Worm (Caenorhabditis elegans): Measurements from ENCODE around the gene rfc-4.
A peak's percentile ranks its signal among the peaks of the same experiment; 100 is the strongest.

rfc-4 gene

DNA sequence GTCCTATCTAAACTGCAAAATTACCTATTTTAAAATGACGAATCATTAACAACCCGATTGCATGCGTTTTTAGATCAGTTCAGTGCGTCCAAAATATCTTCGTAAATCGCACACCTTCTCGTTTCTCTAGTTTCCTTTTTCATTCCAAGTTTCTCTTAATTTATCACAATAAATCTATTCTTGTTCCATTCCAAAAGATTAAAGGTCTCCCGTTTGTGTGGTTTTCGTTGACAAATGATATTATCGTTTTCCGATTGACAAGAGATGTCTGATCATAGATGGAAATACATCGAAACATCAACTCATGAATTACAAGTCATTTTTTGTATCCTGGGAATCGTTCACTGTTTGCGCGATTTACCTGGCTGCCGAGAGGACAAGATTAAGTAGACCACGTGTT, 21.1 kb downstream of the rfc-4 start (continued):
- TF ChIP-seq hlh-17 (GFP tag; optimal IDR thresholded peaks at IDR 0.05; ENCODE audit: borderline replicate concordance) (no peak), lsy-2 (tag; optimal IDR thresholded peaks at IDR 0.05) (peak in 1 of 2 experiments; percentile 23), snu-23 (GFP tag; optimal IDR thresholded peaks at IDR 0.05) (peak; percentile 11), nhr-85 (tag) (peak; percentile 25)

DNA sequence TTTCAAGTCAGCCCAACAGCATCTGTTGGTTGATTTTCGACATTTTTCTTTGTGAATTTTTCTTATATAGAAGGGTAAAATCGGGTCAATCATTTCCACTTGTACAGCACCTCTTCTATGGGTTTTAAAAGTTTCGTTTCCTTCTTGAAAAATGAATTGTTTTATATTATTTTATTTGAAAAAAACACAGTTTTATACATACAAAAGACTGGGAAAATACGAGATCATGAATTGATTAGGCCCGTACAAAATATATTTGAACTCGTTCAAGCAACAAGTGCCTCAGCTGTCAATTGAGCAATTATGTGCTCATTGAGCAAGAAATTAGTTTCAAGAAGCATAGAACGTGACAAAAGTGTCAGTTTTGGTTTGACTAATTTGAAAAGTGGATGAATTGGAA, 30.1 kb downstream of the rfc-4 start:
- no peak for TF ChIP-seq zip-4 (GFP tag; optimal IDR thresholded peaks at IDR 0.05)
- no peak for TF ChIP-seq lin-14 (GFP tag; optimal IDR thresholded peaks at IDR 0.05)
- TF ChIP-seq ceh-90 (tag; optimal IDR thresholded peaks at IDR 0.05): no peak
- no peak for TF ChIP-seq lin-39 (tag; optimal IDR thresholded peaks at IDR 0.05)
- no peak for TF ChIP-seq elt-3 (tag; optimal IDR thresholded peaks at IDR 0.05)
- TF ChIP-seq blmp-1 (tag; optimal IDR thresholded peaks at IDR 0.05): no peak

DNA sequence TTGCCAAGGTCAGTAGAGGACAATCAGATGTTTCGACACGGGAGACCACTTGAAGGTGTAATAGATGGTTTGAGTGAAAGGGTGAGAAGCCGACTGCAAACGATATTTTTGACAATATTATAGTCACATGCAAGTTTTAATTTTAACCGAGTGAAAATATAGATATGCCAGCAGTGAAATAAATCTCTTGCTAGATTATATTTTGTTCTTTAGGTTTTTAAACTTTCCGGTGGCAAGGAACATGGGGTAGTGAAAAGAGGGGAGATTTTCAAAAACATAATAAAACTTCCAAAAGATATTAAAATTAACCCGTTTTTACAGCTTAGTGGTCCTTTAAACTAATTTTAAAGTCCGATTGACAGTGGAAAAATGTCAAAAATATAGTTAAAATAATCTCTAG, 33.3 kb downstream of the rfc-4 start, which contains the start of gene C06E8.5:
Gene C06E8.5 (minus strand): TSS at position 101 of the 400 bp plus-strand sequence.
- TF ChIP-seq zag-1 (tag; optimal IDR thresholded peaks at IDR 0.05): no peak
- TF ChIP-seq unc-86 (tag; optimal IDR thresholded peaks at IDR 0.05): no peak
- no peak for TF ChIP-seq irx-1 (tag; optimal IDR thresholded peaks at IDR 0.05)
- no peak for TF ChIP-seq C04F5.9 (tag; optimal IDR thresholded peaks at IDR 0.05)
- TF ChIP-seq mdl-1 (tag; optimal IDR thresholded peaks at IDR 0.05): no peak
- TF ChIP-seq alr-1 (tag; optimal IDR thresholded peaks at IDR 0.05; ENCODE audit: borderline replicate concordance): no peak
- no peak for TF ChIP-seq nhr-237 (tag; optimal IDR thresholded peaks at IDR 0.05)
- no peak for TF ChIP-seq snu-23 (GFP tag; optimal IDR thresholded peaks at IDR 0.05)
- TF ChIP-seq mef-2 (tag; optimal IDR thresholded peaks at IDR 0.05): no peak
- TF ChIP-seq nhr-76 (tag; optimal IDR thresholded peaks at IDR 0.05): no peak
- TF ChIP-seq aha-1 (tag; optimal IDR thresholded peaks at IDR 0.05): no peak
- TF ChIP-seq egl-13 (tag; optimal IDR thresholded peaks at IDR 0.05): no peak
- TF ChIP-seq lsy-2 (tag; optimal IDR thresholded peaks at IDR 0.05): no peak

DNA sequence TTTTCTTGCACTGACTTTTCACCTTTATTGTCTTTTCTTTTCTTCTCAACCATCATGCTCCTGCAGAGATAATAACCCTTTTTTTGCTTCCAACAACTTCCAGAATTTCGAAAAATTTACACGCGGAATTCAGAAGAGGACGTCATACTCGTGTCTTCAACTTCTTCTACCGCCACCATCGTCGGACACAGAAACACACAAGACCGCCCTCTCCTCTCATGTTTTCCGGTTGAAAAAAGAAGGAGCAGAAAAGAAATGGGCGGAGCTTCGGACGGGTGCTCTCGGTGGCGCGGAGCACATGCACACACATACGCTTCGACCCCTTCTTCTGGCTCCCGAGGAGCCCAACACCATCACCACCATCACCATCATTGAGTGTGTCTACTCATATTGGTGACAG, 36.8 kb downstream of the rfc-4 start, which contains the start of gene lgc-38:
Gene lgc-38 (plus strand): TSS at position 301 of the 400 bp plus-strand sequence.
- TF ChIP-seq nhr-28 (tag; optimal IDR thresholded peaks at IDR 0.05): no peak
- peak; percentile 7 for TF ChIP-seq lin-14 (GFP tag; optimal IDR thresholded peaks at IDR 0.05)
- TF ChIP-seq lin-15B (tag; optimal IDR thresholded peaks at IDR 0.05): no peak

DNA sequence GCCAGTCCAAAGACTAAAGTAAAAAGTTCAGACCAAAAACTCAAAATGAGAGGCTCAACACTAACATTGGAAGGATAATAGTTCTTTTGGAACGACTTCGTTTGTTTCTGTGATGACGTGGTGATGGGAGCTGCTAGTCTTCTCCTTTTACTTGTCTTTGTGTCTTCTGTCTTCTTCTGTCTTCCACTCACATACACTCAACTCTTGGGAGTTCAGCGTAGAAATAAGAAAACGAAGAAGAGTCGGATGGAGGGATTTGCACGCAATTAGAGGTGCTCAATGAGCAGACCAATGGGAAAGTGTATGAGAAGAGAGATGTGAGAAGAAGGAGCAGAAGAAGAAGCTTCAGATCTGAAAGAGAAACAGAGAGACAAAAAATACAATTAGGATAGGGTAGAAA, 40.0 kb downstream of the rfc-4 start:
- TF ChIP-seq C34B4.2 (tag; optimal IDR thresholded peaks at IDR 0.05) (no peak), efl-1 (optimal IDR thresholded peaks at IDR 0.05) (no peak), efl-1 (GFP tag; optimal IDR thresholded peaks at IDR 0.05 in 1 of 2) (peak in 1 of 2 experiments; percentile 57), lin-14 (GFP tag; optimal IDR thresholded peaks at IDR 0.05) (peak; percentile 52), nhr-77 (tag; optimal IDR thresholded peaks at IDR 0.05) (no peak), dpl-1 (GFP tag; optimal IDR thresholded peaks at IDR 0.05) (no peak), isw-1 (GFP tag; IDR thresholded peaks at IDR 0.05) (no peak), jun-1 (tag; optimal IDR thresholded peaks at IDR 0.05) (no peak), zag-1 (tag; optimal IDR thresholded peaks at IDR 0.05) (no peak), aly-2 (tag; optimal IDR thresholded peaks at IDR 0.05) (no peak), Y116A8C.19 (tag; optimal IDR thresholded peaks at IDR 0.05; ENCODE audit: borderline replicate concordance) (no peak)

DNA sequence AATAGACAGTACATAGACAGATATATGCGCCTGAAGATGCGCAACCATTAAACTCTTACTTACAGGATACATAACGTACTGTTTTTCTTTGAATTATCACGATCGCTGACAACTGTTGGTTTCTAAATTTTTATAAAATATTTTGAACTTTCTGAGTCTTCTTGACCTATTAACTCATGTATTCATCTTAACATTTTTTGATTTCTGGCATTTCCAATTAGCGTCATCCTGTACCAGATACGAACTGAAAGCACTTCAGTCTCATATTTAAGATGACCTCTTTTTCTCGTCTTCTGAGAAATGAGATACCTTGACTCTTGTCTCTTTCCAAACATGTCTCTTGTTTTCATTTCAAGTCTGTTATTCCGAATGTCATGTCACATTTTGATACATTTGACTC, 41.7 kb downstream of the rfc-4 start:
- TF ChIP-seq isw-1 (GFP tag; IDR thresholded peaks at IDR 0.05) (no peak), nhr-12 (tag; optimal IDR thresholded peaks at IDR 0.05) (no peak), unc-130 (tag; optimal IDR thresholded peaks at IDR 0.05) (no peak), dsc-1 (tag; optimal IDR thresholded peaks at IDR 0.05) (no peak), efl-3 (GFP tag; optimal IDR thresholded peaks at IDR 0.05) (no peak), xbp-1 (tag; optimal IDR thresholded peaks at IDR 0.05) (no peak), nhr-90 (tag; optimal IDR thresholded peaks at IDR 0.05; ENCODE audit: poor library complexity) (no peak), unc-98 (GFP tag; IDR thresholded peaks at IDR 0.05) (no peak), ets-5 (GFP tag; IDR thresholded peaks at IDR 0.05) (no peak), ceh-90 (tag; optimal IDR thresholded peaks at IDR 0.05) (no peak), skn-1 (tag; optimal IDR thresholded peaks at IDR 0.05) (no peak), nhr-19 (GFP tag; conservative IDR thresholded peaks at IDR 0.05) (no peak), elt-2 (tag; optimal IDR thresholded peaks at IDR 0.05) (no peak), hlh-4 (tag; optimal IDR thresholded peaks at IDR 0.05) (no peak), nhr-28 (tag; optimal IDR thresholded peaks at IDR 0.05) (no peak), aly-2 (tag; optimal IDR thresholded peaks at IDR 0.05) (no peak)

Measured in whole organism, L1 larva.